Fruit fly (Drosophila melanogaster) whole organism, adult: Measurements from ENCODE around the gene eIF3i.

Experiments used
- CG11617 ChIP-seq: fragments of 200-800 bp; sonication (Bioruptor generic); optimal IDR thresholded peaks from 2 replicates; lab custom pipeline; 2017; ENCODE audit warnings: mild to moderate bottlenecking, missing biosample characterization, missing genetic modification reagents, missing genetic modification characterization
- CG12768 ChIP-seq: fragments of 200-800 bp; sonication (Bioruptor generic); optimal IDR thresholded peaks from 2 replicates; lab custom pipeline; 2017; ENCODE audit warnings: missing biosample characterization, missing genetic modification characterization, mild to moderate bottlenecking, moderate library complexity, missing genetic modification reagents
- CG1620 ChIP-seq: fragments of 200-800 bp; sonication (Bioruptor generic); optimal IDR thresholded peaks from 2 replicates; lab custom pipeline; 2016; ENCODE audit warnings: missing biosample characterization, missing genetic modification characterization
- CG33017 ChIP-seq: fragments of 200-800 bp; sonication (Bioruptor generic); optimal IDR thresholded peaks from 2 replicates; lab custom pipeline; 2018; ENCODE audit warnings: missing biosample characterization, mild to moderate bottlenecking, missing genetic modification characterization, moderate library complexity
- CG5204 ChIP-seq: fragments of 200-800 bp; sonication (Bioruptor generic); optimal IDR thresholded peaks from 2 replicates; lab custom pipeline; 2016; ENCODE audit warnings: missing biosample characterization, missing genetic modification characterization
- CG7045 ChIP-seq: fragments of 200-800 bp; sonication (Bioruptor generic); optimal IDR thresholded peaks from 2 replicates; lab custom pipeline; 2017; ENCODE audit warnings: missing biosample characterization, mild to moderate bottlenecking, missing genetic modification characterization
- Hr96 ChIP-seq: fragments of 200-800 bp; sonication (Bioruptor generic); optimal IDR thresholded peaks from 2 replicates; lab custom pipeline; 2016; ENCODE audit warnings: missing biosample characterization, missing genetic modification characterization
- Mnt ChIP-seq: fragments of 200-800 bp; sonication (Bioruptor generic); optimal IDR thresholded peaks from 2 replicates; lab custom pipeline; 2016; ENCODE audit warnings: missing biosample characterization, mild to moderate bottlenecking, missing genetic modification characterization
- bab1 ChIP-seq: fragments of 200-800 bp; sonication (Bioruptor generic); optimal IDR thresholded peaks from 3 replicates; lab custom pipeline; 2019; ENCODE audit warnings: missing biosample characterization, mild to moderate bottlenecking, missing genetic modification characterization, moderate library complexity
- kay ChIP-seq: fragments of 200-800 bp; sonication (Bioruptor generic); peaks from one replicate; lab custom pipeline; 2016; ENCODE audit warnings: missing biosample characterization, missing genetic modification characterization, borderline replicate concordance

DNA sequence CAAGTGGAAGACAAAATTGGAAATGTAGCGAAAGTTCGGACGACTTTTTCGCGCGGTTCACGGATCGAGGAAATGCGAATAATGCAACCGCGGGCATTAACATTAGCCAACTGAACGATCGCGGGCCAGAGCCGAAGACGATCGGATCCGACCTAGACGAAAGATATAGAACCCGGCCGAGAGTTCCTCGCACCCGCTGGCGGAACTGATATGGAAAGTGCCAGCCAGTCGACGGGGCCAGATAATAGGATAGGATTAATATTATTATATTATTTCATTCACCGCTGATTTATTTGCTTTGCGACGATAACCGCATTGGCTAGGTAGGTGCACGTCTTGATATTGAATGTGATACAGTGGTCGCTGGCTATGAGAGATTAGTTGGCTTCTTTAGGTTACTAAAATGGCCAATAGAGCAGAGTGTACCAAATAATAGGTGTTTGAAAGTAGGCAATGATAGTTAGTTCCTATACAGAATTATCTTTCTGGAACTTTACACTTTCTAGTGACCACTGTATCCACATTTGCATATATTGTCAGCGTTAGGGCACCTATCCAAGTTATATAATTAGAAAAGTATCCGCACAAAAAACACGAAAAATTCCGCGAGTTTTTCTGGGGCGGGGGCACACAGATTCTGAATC is 31.9 kb upstream of the eIF3i start:
- TF ChIP-seq kay (no peak), Mnt (peak; percentile 11), bab1 (GFP tag; lab: Kevin White, UChicago) (peak; percentile 85), CG11617 (GFP tag; lab: Kevin White, UChicago) (peak; percentile 82), CG12768 (GFP tag; lab: Kevin White, UChicago) (peak; percentile 93), Hr96 (GFP tag; lab: Kevin White, UChicago) (peak; percentile 86), CG33017 (peak; percentile 92), CG5204 (GFP tag; lab: Kevin White, UChicago) (peak; percentile 78), CG1620 (GFP tag; lab: Kevin White, UChicago) (peak; percentile 74), CG7045 (GFP tag; lab: Kevin White, UChicago) (peak; percentile 84)
